Fruit fly (Drosophila melanogaster) whole organism, embryonic: ENCODE results near the gene alpha-Est1.

Experiments
- Abd-B ChIP-seq: fragments of 200-800 bp; sonication (Bioruptor generic); optimal IDR thresholded peaks from 2 replicates; lab custom pipeline; 2018; ENCODE audit warnings: missing biosample characterization, mild to moderate bottlenecking, missing genetic modification characterization, moderate library complexity
- Adf1 ChIP-seq: fragments of 200-800 bp; sonication (Bioruptor generic); IDR thresholded peaks from 2 replicates; pipeline ENCODE4 v1.3.6; 2022; ENCODE audit warnings: missing biosample characterization, missing genetic modification characterization
- Antp ChIP-seq: fragments of 200-800 bp; sonication (Bioruptor generic); optimal IDR thresholded peaks from 3 replicates; lab custom pipeline; 2016; ENCODE audit warnings: missing biosample characterization, missing genetic modification characterization
- B-H1 ChIP-seq: fragments of 200-800 bp; sonication (Bioruptor generic); IDR thresholded peaks from 3 replicates; pipeline ENCODE4 v1.3.6; 2022; ENCODE audit warnings: missing biosample characterization, missing genetic modification characterization
- B-H2 ChIP-seq: fragments of 200-800 bp; sonication (Bioruptor generic); optimal IDR thresholded peaks from 2 replicates; lab custom pipeline; 2018; ENCODE audit warnings: missing biosample characterization, mild to moderate bottlenecking, missing genetic modification characterization
- CG10209 ChIP-seq: fragments of 200-800 bp; sonication (Bioruptor generic); optimal IDR thresholded peaks from 3 replicates; lab custom pipeline; 2017; ENCODE audit warnings: missing biosample characterization, mild to moderate bottlenecking, missing genetic modification characterization, missing genetic modification reagents
- CG10565 ChIP-seq: fragments of 200-800 bp; sonication (Bioruptor generic); optimal IDR thresholded peaks from 3 replicates; lab custom pipeline; 2016; ENCODE audit warnings: missing biosample characterization, mild to moderate bottlenecking, missing genetic modification characterization
- CG10979 ChIP-seq: fragments of 200-800 bp; sonication (Bioruptor generic); optimal IDR thresholded peaks from 2 replicates; lab custom pipeline; 2018; ENCODE audit warnings: missing biosample characterization, mild to moderate bottlenecking, missing genetic modification characterization, moderate library complexity
- CG12299 ChIP-seq: fragments of 200-800 bp; sonication (Bioruptor generic); optimal IDR thresholded peaks from 2 replicates; lab custom pipeline; 2018; ENCODE audit warnings: missing biosample characterization, mild to moderate bottlenecking, missing genetic modification characterization
- CG12769 ChIP-seq: fragments of 200-800 bp; sonication (Bioruptor generic); optimal IDR thresholded peaks from 2 replicates; lab custom pipeline; 2019; ENCODE audit warnings: missing biosample characterization, mild to moderate bottlenecking, missing genetic modification characterization, moderate library complexity
- CG13894 ChIP-seq: fragments of 200-800 bp; sonication (Bioruptor generic); optimal IDR thresholded peaks from 3 replicates; lab custom pipeline; 2018; ENCODE audit warnings: missing biosample characterization, mild to moderate bottlenecking, missing genetic modification characterization, moderate library complexity
- CG15011 ChIP-seq: fragments of 200-800 bp; sonication (Bioruptor generic); optimal IDR thresholded peaks from 3 replicates; lab custom pipeline; 2018; ENCODE audit warnings: missing biosample characterization, mild to moderate bottlenecking, missing genetic modification characterization
- CG2199 ChIP-seq: fragments of 200-800 bp; sonication (Bioruptor generic); IDR thresholded peaks from 3 replicates; pipeline ENCODE4 v1.3.6; 2022; ENCODE audit warnings: missing biosample characterization, missing genetic modification characterization
- CG33557 ChIP-seq: fragments of 200-800 bp; sonication (Bioruptor generic); optimal IDR thresholded peaks from 2 replicates; lab custom pipeline; 2019; ENCODE audit warnings: missing biosample characterization, mild to moderate bottlenecking, missing genetic modification characterization, moderate library complexity
- CG4854 ChIP-seq: fragments of 200-800 bp; sonication (Bioruptor generic); optimal IDR thresholded peaks from 2 replicates; lab custom pipeline; 2016; ENCODE audit warnings: missing biosample characterization, missing genetic modification characterization, inconsistent platforms
- CG5180 ChIP-seq: fragments of 200-800 bp; sonication (Bioruptor generic); optimal IDR thresholded peaks from 3 replicates; lab custom pipeline; 2017; ENCODE audit warnings: missing biosample characterization, missing genetic modification characterization, mild to moderate bottlenecking, moderate library complexity, missing genetic modification reagents
- CG5953 ChIP-seq: fragments of 200-800 bp; sonication (Bioruptor generic); IDR thresholded peaks from 2 replicates; pipeline ENCODE4 v1.3.6; 2022; ENCODE audit warnings: missing biosample characterization, missing genetic modification characterization
- CG6272 ChIP-seq: fragments of 200-800 bp; sonication (Bioruptor generic); IDR thresholded peaks from 2 replicates; pipeline ENCODE4 v1.3.6; 2022; ENCODE audit warnings: missing biosample characterization, missing genetic modification characterization
- CG6791 ChIP-seq: fragments of 200-800 bp; sonication (Bioruptor generic); IDR thresholded peaks from 3 replicates; pipeline ENCODE4 v1.3.6; 2022; ENCODE audit warnings: missing biosample characterization, missing genetic modification characterization; ENCODE audit not compliant: partially characterized antibody
- CG7372 ChIP-seq: fragments of 200-800 bp; sonication (Bioruptor generic); IDR thresholded peaks from 2 replicates; pipeline ENCODE4 v1.3.6; 2022; ENCODE audit warnings: missing biosample characterization, missing genetic modification characterization
- CG7839 ChIP-seq: fragments of 200-800 bp; sonication (Bioruptor generic); optimal IDR thresholded peaks from 3 replicates; lab custom pipeline; 2018; ENCODE audit warnings: missing biosample characterization, mild to moderate bottlenecking, missing genetic modification characterization, moderate library complexity
- CG7987 ChIP-seq: fragments of 200-800 bp; sonication (Bioruptor generic); optimal IDR thresholded peaks from 2 replicates; lab custom pipeline; 2018; ENCODE audit warnings: missing biosample characterization, mild to moderate bottlenecking, missing genetic modification characterization, moderate library complexity
- CG8281 ChIP-seq: fragments of 200-800 bp; sonication (Bioruptor generic); optimal IDR thresholded peaks from 2 replicates; lab custom pipeline; 2018; ENCODE audit warnings: missing biosample characterization, mild to moderate bottlenecking, missing genetic modification characterization, moderate library complexity
- Camta ChIP-seq: fragments of 200-800 bp; sonication (Bioruptor generic); optimal IDR thresholded peaks from 2 replicates; lab custom pipeline; 2016; ENCODE audit warnings: missing biosample characterization, missing genetic modification characterization
- CoRest ChIP-seq: fragments of 200-800 bp; sonication (Bioruptor generic); optimal IDR thresholded peaks from 3 replicates; lab custom pipeline; 2018; ENCODE audit warnings: missing biosample characterization, mild to moderate bottlenecking, missing genetic modification characterization, moderate library complexity
- Dbx ChIP-seq: fragments of 200-800 bp; sonication (Bioruptor generic); IDR thresholded peaks from 3 replicates; pipeline ENCODE4 v1.3.6; 2022; ENCODE audit warnings: missing biosample characterization, missing genetic modification characterization
- GATAe ChIP-seq: fragments of 200-800 bp; sonication (Bioruptor generic); conservative IDR thresholded peaks from 2 replicates; pipeline ENCODE4 v1.3.6; 2022; ENCODE audit warnings: missing biosample characterization, missing genetic modification characterization
- HHEX ChIP-seq: fragments of 200-800 bp; sonication (Bioruptor generic); optimal IDR thresholded peaks from 3 replicates; lab custom pipeline; 2017; ENCODE audit warnings: missing biosample characterization, mild to moderate bottlenecking, missing genetic modification characterization, missing genetic modification reagents
- Jarid2 ChIP-seq: fragments of 200-800 bp; sonication (Bioruptor generic); optimal IDR thresholded peaks from 3 replicates; lab custom pipeline; 2017; ENCODE audit warnings: mild to moderate bottlenecking, missing biosample characterization, missing genetic modification reagents, missing genetic modification characterization
- Max ChIP-seq: fragments of 200-800 bp; sonication (Bioruptor generic); optimal IDR thresholded peaks from 2 replicates; lab custom pipeline; 2016; ENCODE audit warnings: missing biosample characterization, mild to moderate bottlenecking, missing genetic modification characterization
- Med ChIP-seq: fragments of 200-800 bp; sonication (Bioruptor generic); peaks from one replicate; lab custom pipeline; 2016; ENCODE audit warnings: missing biosample characterization, missing genetic modification characterization, mild to moderate bottlenecking, inconsistent platforms, moderate library complexity
- Pdp1 ChIP-seq, 2 experiments: fragments of 200-800 bp; sonication (Bioruptor generic); optimal IDR thresholded peaks; 3 replicates each; lab custom pipeline; 2016; ENCODE audit warnings: missing biosample characterization in 2 of 2, missing genetic modification characterization in 2 of 2, mild to moderate bottlenecking in 1 of 2, moderate library complexity in 1 of 2
- Ravus ChIP-seq: fragments of 200-800 bp; sonication (Bioruptor generic); IDR thresholded peaks from 2 replicates; pipeline ENCODE4 v1.3.6; 2022; ENCODE audit warnings: missing biosample characterization, missing genetic modification characterization
- Sry-β ChIP-seq: fragments of 200-800 bp; sonication (Bioruptor generic); optimal IDR thresholded peaks from 2 replicates; lab custom pipeline; 2018; ENCODE audit warnings: missing biosample characterization, mild to moderate bottlenecking, missing genetic modification characterization, moderate library complexity
- Trl ChIP-seq, 3 experiments: fragments of >200 bp in 2 of 3; fragments of 200-800 bp in 1 of 3; sonication (Bioruptor generic) in 1 of 3; optimal IDR thresholded peaks; 2 replicates in 1 of 3; 3 replicates in 2 of 3; lab custom pipeline; 2016 to 2017; ENCODE audit warnings: missing biosample characterization in 1 of 3, missing genetic modification characterization in 1 of 3
- abd-A ChIP-seq: fragments of 200-800 bp; sonication (Bioruptor generic); optimal IDR thresholded peaks from 3 replicates; lab custom pipeline; 2019; ENCODE audit warnings: missing biosample characterization, mild to moderate bottlenecking, missing genetic modification characterization, moderate library complexity
- amos ChIP-seq: fragments of 200-800 bp; sonication (Bioruptor generic); IDR thresholded peaks from 2 replicates; pipeline ENCODE4 v1.3.6; 2022; ENCODE audit warnings: missing biosample characterization, missing genetic modification characterization; ENCODE audit not compliant: partially characterized antibody
- cwo ChIP-seq: fragments of 200-800 bp; sonication (Bioruptor generic); optimal IDR thresholded peaks from 3 replicates; lab custom pipeline; 2017; ENCODE audit warnings: missing biosample characterization, missing genetic modification characterization, mild to moderate bottlenecking, moderate library complexity, missing genetic modification reagents
- exex ChIP-seq: fragments of 200-800 bp; sonication (Bioruptor generic); optimal IDR thresholded peaks from 4 replicates; lab custom pipeline; 2018; ENCODE audit warnings: missing biosample characterization, mild to moderate bottlenecking, missing genetic modification characterization, moderate library complexity
- insv ChIP-seq, 2 experiments: fragments of 200-800 bp; sonication (Bioruptor generic); optimal IDR thresholded peaks; 3 replicates each; lab custom pipeline; 2016 to 2018; ENCODE audit warnings: missing biosample characterization in 2 of 2, missing genetic modification characterization in 2 of 2
- nerfin-2 ChIP-seq: fragments of 200-800 bp; sonication (Bioruptor generic); IDR thresholded peaks from 2 replicates; pipeline ENCODE4 v1.3.6; 2022; ENCODE audit warnings: missing biosample characterization, missing genetic modification characterization; ENCODE audit not compliant: partially characterized antibody
- schlank ChIP-seq: fragments of 200-800 bp; sonication (Bioruptor generic); optimal IDR thresholded peaks from 2 replicates; lab custom pipeline; 2018; ENCODE audit warnings: missing biosample characterization, mild to moderate bottlenecking, missing genetic modification characterization
- sens ChIP-seq: fragments of 200-800 bp; sonication (Bioruptor generic); peaks from one replicate; lab custom pipeline; 2016; ENCODE audit warnings: missing biosample characterization, missing genetic modification characterization
- so ChIP-seq: fragments of 200-800 bp; sonication (Bioruptor generic); IDR thresholded peaks from 3 replicates; pipeline ENCODE4 v1.3.6; 2022; ENCODE audit warnings: missing biosample characterization, missing genetic modification characterization
- sug ChIP-seq: fragments of 200-800 bp; optimal IDR thresholded peaks from 2 replicates; lab custom pipeline; 2019; ENCODE audit warnings: missing biosample characterization, mild to moderate bottlenecking, missing genetic modification characterization, moderate library complexity

alpha-Est1 gene

dm6 chr3R:7522266-7522955 is 26.5 kb downstream of the alpha-Est1 start (continued):
- TF ChIP-seq Max (GFP tag; lab: Kevin White, UChicago) (no peak), CoRest (no peak), CG10565 (GFP tag; lab: Kevin White, UChicago) (no peak), nerfin-2 (GFP tag; lab: Robert Waterston, UW) (no peak), B-H1 (GFP tag; lab: Robert Waterston, UW) (no peak), CG7987 (GFP tag; lab: Kevin White, UChicago) (peak; percentile 6), CG2199 (GFP tag; lab: Robert Waterston, UW) (no peak), exex (tag; lab: Kevin White, UChicago) (peak; percentile 52), abd-A (tag; lab: Kevin White, UChicago) (peak; percentile 52), Med (GFP tag; lab: Kevin White, UChicago) (peak; percentile 58), CG33557 (GFP tag; lab: Kevin White, UChicago) (peak; percentile 12), CG10209 (GFP tag; lab: Kevin White, UChicago) (no peak), amos (GFP tag; lab: Robert Waterston, UW) (no peak), CG8281 (tag; lab: Kevin White, UChicago) (no peak), CG7372 (GFP tag; lab: Robert Waterston, UW) (no peak), CG13894 (tag; lab: Kevin White, UChicago) (no peak), insv (GFP tag; optimal IDR thresholded peaks at IDR 0.05; lab: Kevin White, UChicago) (no peak), Antp (GFP tag; lab: Kevin White, UChicago) (no peak), CG6272 (GFP tag; lab: Robert Waterston, UW) (no peak), CG5180 (GFP tag; lab: Kevin White, UChicago) (no peak), Camta (no peak), CG10979 (tag; lab: Kevin White, UChicago) (no peak), CG15011 (no peak)

DNA sequence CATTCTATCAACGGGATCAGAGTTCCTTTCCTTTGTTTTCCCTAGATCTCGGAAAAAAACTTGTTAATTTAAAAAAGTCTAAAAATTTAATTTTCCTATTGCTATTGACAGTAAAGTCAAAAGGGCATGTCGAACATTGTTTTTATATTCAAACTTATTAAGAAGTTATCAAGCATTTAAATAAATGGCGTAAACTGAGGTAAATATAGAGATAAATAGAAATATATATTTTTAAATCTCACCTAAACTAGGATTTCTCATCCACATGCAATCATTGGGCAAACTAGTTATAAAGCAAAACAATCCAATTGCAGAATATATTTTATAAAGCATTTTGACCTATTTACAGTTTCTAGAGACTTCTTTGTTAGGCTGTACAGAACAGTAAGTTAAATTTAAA is 29.6 kb downstream of the alpha-Est1 start, which contains the start of gene Ubc84D:
Ubc84D (minus strand) TSS at position 101 of the 400 bp plus-strand sequence.
- peak; percentile 16 for TF ChIP-seq sens (GFP tag; lab: Kevin White, UChicago)
- TF ChIP-seq Ravus (GFP tag; lab: Robert Waterston, UW): no peak
- no peak for TF ChIP-seq schlank (tag; lab: Kevin White, UChicago)
- TF ChIP-seq CG6791 (GFP tag; lab: Robert Waterston, UW): no peak

dm6 chr3R:7515599-7516069 is 33.3 kb downstream of the alpha-Est1 start, which contains the start of gene alpha-Est8:
Gene alpha-Est8 (minus strand): TSS chr3R:7515670.
- no peak for TF ChIP-seq CG12769
- TF ChIP-seq CG5953 (GFP tag; lab: Robert Waterston, UW): no peak
- peak; percentile 55; the same call in 1 of the 2 replicates for TF ChIP-seq amos (GFP tag; lab: Robert Waterston, UW)
- no peak for TF ChIP-seq Abd-B (GFP tag; lab: Kevin White, UChicago)
- TF ChIP-seq Sry-β (GFP tag; lab: Kevin White, UChicago): no peak
- no peak for TF ChIP-seq so (GFP tag; lab: Robert Waterston, UW)
- peak; percentile 15 for TF ChIP-seq CG12299
- peak; percentile 58 for TF ChIP-seq B-H2
- TF ChIP-seq Adf1: peak; percentile 63; the same call in 1 of the 2 replicates
- TF ChIP-seq Jarid2 (GFP tag; lab: Kevin White, UChicago): peak; percentile 54
- TF ChIP-seq sens (GFP tag; lab: Kevin White, UChicago): peak; percentile 41
- TF ChIP-seq Trl (optimal IDR thresholded peaks at IDR 0.05; lab: Kevin White, UChicago): no peak
- TF ChIP-seq Trl (GFP tag; optimal IDR thresholded peaks at IDR 0.05; lab: Kevin White, UChicago): no peak
- peak; percentile 100 for TF ChIP-seq sug
- TF ChIP-seq CG4854: no peak
- TF ChIP-seq GATAe: 0 out of 2 replicates have a peak, but pooled peaks have one; percentile 16
- 0 out of 3 replicates have a peak, but pooled peaks have one; percentile 30 for TF ChIP-seq Dbx (GFP tag; lab: Robert Waterston, UW)
- peak; percentile 45 for TF ChIP-seq cwo (GFP tag; lab: Kevin White, UChicago)
- peak in 1 of 2 experiments; percentile 9 for TF ChIP-seq Pdp1 (GFP tag; optimal IDR thresholded peaks at IDR 0.05; lab: Kevin White, UChicago)
- peak; percentile 21 for TF ChIP-seq HHEX
- TF ChIP-seq CG7839: peak; percentile 6
